Fruit fly (Drosophila melanogaster): ENCODE measurements around the gene CG8939.

The CG8939 gene

DNA sequence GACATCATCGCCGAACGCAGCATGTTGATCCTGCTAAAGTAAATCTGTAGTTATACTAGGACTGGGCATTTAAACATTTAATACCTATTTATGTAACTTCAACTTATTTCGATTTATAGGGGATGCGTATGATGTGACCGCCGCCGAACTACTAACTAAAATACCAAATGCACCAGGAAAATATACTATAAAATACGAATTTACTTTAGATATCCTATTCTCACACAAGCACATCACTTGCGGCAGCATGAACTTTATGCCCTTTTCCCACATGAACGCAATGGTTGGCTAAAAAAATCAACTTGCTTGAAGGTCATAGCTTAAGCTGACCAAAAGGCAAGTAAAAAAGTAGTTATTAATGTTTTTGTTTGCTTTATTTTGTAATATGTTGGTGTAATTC, 10.2 kb upstream of the CG8939 start, which contains the start of gene ND-20 (continued):
- TF ChIP-seq Bteb2 (GFP tag; optimal IDR thresholded peaks at IDR 0.05) (peak; percentile 9), az2 (GFP tag; optimal IDR thresholded peaks at IDR 0.05) (no peak), da (GFP tag; optimal IDR thresholded peaks at IDR 0.05) (no peak), CG7357 (GFP tag; IDR thresholded peaks at IDR 0.05) (peak; percentile 98), Xbp1 (GFP tag; optimal IDR thresholded peaks at IDR 0.05) (peak; percentile 42), E2f2 (GFP tag; IDR thresholded peaks at IDR 0.05) (peak; percentile 28; the same call in 1 of the 2 replicates), Ets65A (GFP tag) (peak; percentile 68), CG10209 (GFP tag; optimal IDR thresholded peaks at IDR 0.05) (no peak), gfzf (GFP tag; optimal IDR thresholded peaks at IDR 0.05) (peak; percentile 86), CG17829 (tag; optimal IDR thresholded peaks at IDR 0.05) (peak; percentile 45), CG15514 (GFP tag; optimal IDR thresholded peaks at IDR 0.05) (peak; percentile 79), CG43689 (GFP tag; IDR thresholded peaks at IDR 0.05) (no peak), Med (GFP tag) (peak; percentile 88), kni (GFP tag; optimal IDR thresholded peaks at IDR 0.05) (no peak), HLH54F (GFP tag; optimal IDR thresholded peaks at IDR 0.05) (peak; percentile 17), row (GFP tag; IDR thresholded peaks at IDR 0.05) (peak; percentile 85), pzg (GFP tag; optimal IDR thresholded peaks at IDR 0.05) (peak; percentile 88), lola (GFP tag; optimal IDR thresholded peaks at IDR 0.05) (peak in 1 of 3 experiments; percentile 99), CG12744 (GFP tag; optimal IDR thresholded peaks at IDR 0.05) (no peak), D19B (GFP tag; optimal IDR thresholded peaks at IDR 0.05) (no peak), slou (GFP tag; optimal IDR thresholded peaks at IDR 0.05) (no peak), CG2120 (GFP tag; optimal IDR thresholded peaks at IDR 0.05) (peak; percentile 35), zfh1 (GFP tag; IDR thresholded peaks at IDR 0.05) (0 out of 3 replicates have a peak, but pooled peaks have one; percentile 8), CG1603 (tag; optimal IDR thresholded peaks at IDR 0.05) (peak; percentile 86), HmgZ (tag; optimal IDR thresholded peaks at IDR 0.05) (peak; percentile 34), CG30403 (GFP tag; optimal IDR thresholded peaks at IDR 0.05) (peak; percentile 6), CkIIα-i1 (GFP tag; IDR thresholded peaks at IDR 0.05) (no peak), ssp (GFP tag; IDR thresholded peaks at IDR 0.05) (peak; percentile 98), mld (GFP tag; IDR thresholded peaks at IDR 0.05; ENCODE audit: partially characterized antibody) (no peak), ems (GFP tag; optimal IDR thresholded peaks at IDR 0.05) (no peak), wdn (GFP tag; IDR thresholded peaks at IDR 0.05) (peak; percentile 26; the same call in 1 of the 2 replicates), Ada2b (GFP tag; IDR thresholded peaks at IDR 0.05) (no peak), CG11695 (GFP tag; IDR thresholded peaks at IDR 0.05) (no peak), CG34224 (GFP tag; IDR thresholded peaks at IDR 0.05; ENCODE audit: partially characterized antibody) (no peak), CG11398 (GFP tag; optimal IDR thresholded peaks at IDR 0.05) (no peak), CG9797 (GFP tag; optimal IDR thresholded peaks at IDR 0.05) (peak; percentile 81), Dfd (GFP tag; optimal IDR thresholded peaks at IDR 0.05) (peak in 1 of 2 experiments; percentile 77), CG16815 (GFP tag; optimal IDR thresholded peaks at IDR 0.05) (no peak), CG30020 (tag; optimal IDR thresholded peaks at IDR 0.05) (peak; percentile 97), CG9876 (GFP tag; optimal IDR thresholded peaks at IDR 0.05) (peak; percentile 18), vnd (GFP tag; IDR thresholded peaks at IDR 0.05; ENCODE audit: partially characterized antibody) (no peak), CG12659 (GFP tag; optimal IDR thresholded peaks at IDR 0.05) (peak; percentile 65), NK7.1 (GFP tag; optimal IDR thresholded peaks at IDR 0.05) (no peak), CG4617 (GFP tag; optimal IDR thresholded peaks at IDR 0.05; ENCODE audit: borderline replicate concordance) (peak; percentile 75), Rfx (GFP tag; IDR thresholded peaks at IDR 0.05) (0 out of 2 replicates have a peak, but pooled peaks have one; percentile 42), Sin3A (optimal IDR thresholded peaks at IDR 0.05) (peak; percentile 23), CG8478 (optimal IDR thresholded peaks at IDR 0.05) (no peak), eve (GFP tag; optimal IDR thresholded peaks at IDR 0.05) (no peak), dpn (GFP tag; optimal IDR thresholded peaks at IDR 0.05) (peak in 1 of 2 experiments; percentile 17), dysf (GFP tag; IDR thresholded peaks at IDR 0.05) (no peak), CoRest (tag; optimal IDR thresholded peaks at IDR 0.05) (peak; percentile 48), fu2 (GFP tag; optimal IDR thresholded peaks at IDR 0.05) (no peak)
